Fruit fly (Drosophila melanogaster) whole organism, embryonic: ENCODE measurements around the gene CG10280.

Experiments
- Aef1 ChIP-seq: fragments of 200-800 bp; sonication (Bioruptor generic); IDR thresholded peaks from 3 replicates; pipeline ENCODE4 v1.3.6; 2022; ENCODE audit warnings: missing biosample characterization, missing genetic modification characterization
- CG17361 ChIP-seq: fragments of 200-800 bp; sonication (Bioruptor generic); IDR thresholded peaks from 3 replicates; pipeline ENCODE4 v1.3.6; 2022; ENCODE audit warnings: missing biosample characterization, missing genetic modification characterization
- CG33557 ChIP-seq: fragments of 200-800 bp; sonication (Bioruptor generic); optimal IDR thresholded peaks from 2 replicates; lab custom pipeline; 2019; ENCODE audit warnings: missing biosample characterization, mild to moderate bottlenecking, missing genetic modification characterization, moderate library complexity
- CTCF ChIP-seq: fragments of 200-800 bp; sonication (Bioruptor generic); optimal IDR thresholded peaks from 2 replicates; lab custom pipeline; 2017; ENCODE audit warnings: missing biosample characterization, mild to moderate bottlenecking, missing genetic modification characterization, moderate library complexity
- crp ChIP-seq, 2 experiments: fragments of 200-800 bp; sonication (Bioruptor generic); optimal IDR thresholded peaks; 2 replicates in 1 of 2; 3 replicates in 1 of 2; lab custom pipeline; 2017; ENCODE audit warnings: missing biosample characterization in 2 of 2, missing genetic modification characterization in 2 of 2, mild to moderate bottlenecking in 1 of 2, moderate library complexity in 1 of 2
- dpn ChIP-seq, 2 experiments: fragments of 200-800 bp; sonication (Bioruptor generic); optimal IDR thresholded peaks; 3 replicates each; lab custom pipeline; 2016; ENCODE audit warnings: missing biosample characterization in 2 of 2, missing genetic modification characterization in 2 of 2
- her ChIP-seq: fragments of 200-800 bp; sonication (Bioruptor generic); optimal IDR thresholded peaks from 2 replicates; lab custom pipeline; 2016; ENCODE audit warnings: missing biosample characterization, missing genetic modification characterization
- ken ChIP-seq: fragments of 200-800 bp; sonication (Bioruptor generic); IDR thresholded peaks from 3 replicates; pipeline ENCODE4 v1.3.6; 2022; ENCODE audit warnings: missing biosample characterization, missing genetic modification characterization
- sug ChIP-seq: fragments of 200-800 bp; optimal IDR thresholded peaks from 2 replicates; lab custom pipeline; 2019; ENCODE audit warnings: missing biosample characterization, mild to moderate bottlenecking, missing genetic modification characterization, moderate library complexity
- unpg ChIP-seq: fragments of 200-800 bp; sonication (Bioruptor generic); optimal IDR thresholded peaks from 3 replicates; lab custom pipeline; 2018; ENCODE audit warnings: missing biosample characterization, mild to moderate bottlenecking, missing genetic modification characterization, moderate library complexity

DNA sequence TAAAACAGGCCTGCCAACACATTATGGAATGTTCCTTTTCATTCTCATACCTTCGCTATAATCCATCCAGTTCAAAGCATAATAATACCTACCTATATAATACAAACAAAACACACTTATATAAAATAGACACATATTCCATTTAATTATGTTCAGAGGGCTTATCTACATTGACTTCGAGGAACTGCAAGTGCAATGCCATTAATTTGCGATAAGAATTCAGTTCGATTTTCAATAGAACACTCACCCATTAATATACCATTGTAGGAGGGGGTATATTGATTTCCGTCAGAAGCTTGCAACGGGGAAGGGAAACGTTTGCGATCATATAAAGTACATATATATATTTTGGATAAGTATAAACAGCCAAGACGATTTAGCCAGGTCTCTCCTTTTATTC lies 13.5 kb upstream of the CG10280 start:
- no peak for TF ChIP-seq ken (GFP tag; lab: Robert Waterston, UW)
- no peak for TF ChIP-seq unpg (GFP tag; lab: Kevin White, UChicago)
- no peak for TF ChIP-seq Aef1 (GFP tag; lab: Robert Waterston, UW)
- no peak for TF ChIP-seq dpn (GFP tag; optimal IDR thresholded peaks at IDR 0.05; lab: Kevin White, UChicago)
- TF ChIP-seq crp (GFP tag; optimal IDR thresholded peaks at IDR 0.05; lab: Kevin White, UChicago) = no peak
- TF ChIP-seq her (GFP tag; lab: Kevin White, UChicago) = no peak
- no peak for TF ChIP-seq CG17361 (GFP tag; lab: Robert Waterston, UW)
- TF ChIP-seq CTCF (GFP tag; lab: Kevin White, UChicago) = no peak
- no peak for TF ChIP-seq CG33557 (GFP tag; lab: Kevin White, UChicago)
- no peak for TF ChIP-seq sug
